Worm (Caenorhabditis elegans) whole organism, early embryonic: Measurements from ENCODE around the gene R10F2.5.

Experiments used
- F13C5.2 ChIP-seq: sonication (generic microtip); optimal IDR thresholded peaks from 2 replicates; lab custom pipeline; 2017; ENCODE audit warnings: mild to moderate bottlenecking, missing genetic modification characterization, inconsistent platforms, missing compliant biosample characterization
- aly-1 ChIP-seq: sonication (generic microtip); optimal IDR thresholded peaks from 2 replicates; lab custom pipeline; 2016; ENCODE audit warnings: missing genetic modification characterization, missing compliant biosample characterization
- ama-1 ChIP-seq: fragments of 150-350 bp; optimal IDR thresholded peaks from 2 replicates; lab custom pipeline; 2014
- ceh-13 ChIP-seq: fragments of 200-800 bp; sonication (Bioruptor generic); optimal IDR thresholded peaks from 2 replicates; lab custom pipeline; 2018; ENCODE audit warnings: mild to moderate bottlenecking, missing genetic modification characterization, missing compliant biosample characterization
- flt-1 ChIP-seq: fragments of 200-800 bp; sonication (Bioruptor generic); IDR thresholded peaks from 2 replicates; pipeline ENCODE4 v1.3.6; 2022; ENCODE audit warnings: missing genetic modification characterization, missing compliant biosample characterization
- tbx-11 ChIP-seq: fragments of 200-800 bp; sonication (Bioruptor generic); IDR thresholded peaks from 2 replicates; pipeline ENCODE4 v1.3.6; 2022; ENCODE audit warnings: missing genetic modification characterization, missing compliant biosample characterization

DNA sequence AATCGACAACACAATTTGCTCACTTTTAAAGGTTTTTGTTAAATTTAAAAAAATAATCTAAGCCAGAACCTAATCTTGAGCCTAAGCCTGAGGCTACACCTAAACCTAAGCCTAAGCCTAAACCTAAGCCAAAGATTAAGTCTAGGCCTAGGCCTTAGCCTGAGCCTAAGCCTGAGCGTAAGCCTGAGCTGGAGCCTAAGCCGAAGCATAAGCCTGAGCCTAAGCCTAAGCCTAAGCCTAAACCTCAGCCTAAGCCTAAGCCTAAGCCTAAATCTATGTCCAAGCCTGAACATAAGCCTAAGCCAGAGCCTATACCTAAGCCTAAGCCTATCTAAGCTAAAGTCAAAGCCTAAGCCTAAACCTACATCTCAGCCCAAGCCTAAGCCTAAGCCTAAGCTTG lies 13.2 kb upstream of the R10F2.5 start:
- TF ChIP-seq ama-1 (lab: Kevin White, UChicago) (no peak), tbx-11 (no peak), ceh-13 (GFP tag; lab: Kevin White, UChicago) (no peak), flt-1 (GFP tag; lab: Robert Waterston, UW) (no peak), F13C5.2 (tag; lab: Kevin White, UChicago) (no peak), aly-1 (tag; lab: Kevin White, UChicago) (no peak)
